Worm (Caenorhabditis elegans) whole organism, young adult: ENCODE results near the gene ZK353.4.

Experiments
- B0035.1 ChIP-seq: sonication (generic microtip); optimal IDR thresholded peaks from 2 replicates; lab custom pipeline; 2016; ENCODE audit warnings: missing genetic modification characterization, mild to moderate bottlenecking, missing compliant biosample characterization, missing genotype, missing genetic modification reagents
- F33H1.4 ChIP-seq: fragments of 200-800 bp; sonication (Bioruptor generic); IDR thresholded peaks from 2 replicates; pipeline ENCODE4 v1.3.6; 2022; ENCODE audit warnings: missing genetic modification reagents, missing genetic modification characterization, missing compliant biosample characterization
- ceh-100 ChIP-seq: fragments of 200-800 bp; sonication (Bioruptor generic); IDR thresholded peaks from 2 replicates; pipeline ENCODE4 v1.3.6; 2022; ENCODE audit warnings: missing genetic modification reagents, missing genetic modification characterization, missing compliant biosample characterization
- mes-4 ChIP-seq: sonication (generic microtip); optimal IDR thresholded peaks from 2 replicates; lab custom pipeline; 2016; ENCODE audit warnings: missing genotype, missing genetic modification characterization, missing compliant biosample characterization
- nfya-2 ChIP-seq: fragments of 200-800 bp; sonication (Bioruptor generic); IDR thresholded peaks from 2 replicates; pipeline ENCODE4 v1.3.6; 2022; ENCODE audit warnings: missing genetic modification reagents, missing genetic modification characterization, missing compliant biosample characterization
- rcor-1 ChIP-seq: fragments of 200-800 bp; sonication (Bioruptor generic); IDR thresholded peaks from 2 replicates; pipeline ENCODE4 v1.3.6; 2022; ENCODE audit warnings: missing genetic modification reagents, missing genetic modification characterization, missing compliant biosample characterization
- sdz-38 ChIP-seq: sonication (generic microtip); optimal IDR thresholded peaks from 2 replicates; lab custom pipeline; 2016; ENCODE audit warnings: missing genotype, missing genetic modification characterization, missing compliant biosample characterization
- unc-130 ChIP-seq: sonication (generic microtip); optimal IDR thresholded peaks from 2 replicates; lab custom pipeline; 2016; ENCODE audit warnings: missing genetic modification reagents, missing genetic modification characterization, missing compliant biosample characterization
- zim-3 ChIP-seq: sonication (generic microtip); optimal IDR thresholded peaks from 2 replicates; lab custom pipeline; 2017; ENCODE audit warnings: mild to moderate bottlenecking, missing genetic modification characterization, moderate library complexity, missing compliant biosample characterization

- TF ChIP-seq unc-130 (GFP tag; lab: Kevin White, UChicago) (no peak), ceh-100 (GFP tag; lab: Robert Waterston, UW) (no peak), rcor-1 (GFP tag; lab: Robert Waterston, UW) (no peak), sdz-38 (no peak), nfya-2 (GFP tag; lab: Robert Waterston, UW) (no peak), zim-3 (no peak), mes-4 (tag; lab: Kevin White, UChicago) (no peak), B0035.1 (no peak), F33H1.4 (GFP tag; lab: Robert Waterston, UW) (no peak)
These were observed 11.0 kb upstream of the ZK353.4 start for ce11 chrIII:8400478-8400877.
